Worm (Caenorhabditis elegans): ENCODE data around the gene pod-1.

DNA sequence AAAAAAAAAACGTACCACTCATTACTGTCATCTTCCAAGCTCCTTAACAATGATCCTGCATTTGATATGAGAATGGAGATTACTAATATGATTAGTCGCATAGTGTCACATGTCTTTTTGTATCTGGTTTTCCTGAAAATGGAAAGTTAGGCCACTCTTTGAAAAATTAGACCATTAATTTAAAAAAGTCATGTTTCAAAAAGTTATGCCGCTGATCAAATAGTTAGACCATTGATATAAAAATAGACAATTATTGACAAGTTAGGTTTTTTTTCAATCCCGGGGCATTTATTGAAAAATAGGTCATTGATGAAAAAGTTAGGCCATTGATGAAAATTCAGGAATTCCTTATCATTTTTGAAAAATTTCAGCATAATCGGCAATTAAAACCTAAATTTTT is 39.9 kb downstream of the pod-1 start, which contains the start of gene acc-4:
- TF ChIP-seq hnd-1 (tag; optimal IDR thresholded peaks at IDR 0.05): no peak
- no peak for TF ChIP-seq aly-1 (tag; optimal IDR thresholded peaks at IDR 0.05)

All from whole organism, early embryonic.